Fruit fly (Drosophila melanogaster) whole organism, embryonic: Measurements from ENCODE around the gene Wnt6.

Source experiments
- Abd-B ChIP-seq: fragments of 200-800 bp; sonication (Bioruptor generic); optimal IDR thresholded peaks from 2 replicates; lab custom pipeline; 2018; ENCODE audit warnings: missing biosample characterization, mild to moderate bottlenecking, missing genetic modification characterization, moderate library complexity
- BtbVII ChIP-seq: fragments of 200-800 bp; sonication (Bioruptor generic); optimal IDR thresholded peaks from 3 replicates; lab custom pipeline; 2017; ENCODE audit warnings: missing biosample characterization, mild to moderate bottlenecking, missing genetic modification characterization
- CG11247 ChIP-seq: fragments of 200-800 bp; sonication (Bioruptor generic); IDR thresholded peaks from 2 replicates; pipeline ENCODE4 v1.3.6; 2022; ENCODE audit warnings: missing biosample characterization, missing genetic modification characterization
- CG11695 ChIP-seq: fragments of 200-800 bp; sonication (Bioruptor generic); IDR thresholded peaks from 3 replicates; pipeline ENCODE4 v1.3.6; 2022; ENCODE audit warnings: missing biosample characterization, missing genetic modification characterization
- CG11696 ChIP-seq: fragments of 200-800 bp; sonication (Bioruptor generic); IDR thresholded peaks from 2 replicates; pipeline ENCODE4 v1.3.6; 2022; ENCODE audit warnings: missing biosample characterization, missing genetic modification characterization
- CG13624 ChIP-seq: fragments of 200-800 bp; sonication (Bioruptor generic); optimal IDR thresholded peaks from 2 replicates; lab custom pipeline; 2016; ENCODE audit warnings: missing biosample characterization, missing genetic modification characterization
- CG15479 ChIP-seq: fragments of 200-800 bp; sonication (Bioruptor generic); optimal IDR thresholded peaks from 3 replicates; lab custom pipeline; 2019; ENCODE audit warnings: missing biosample characterization, mild to moderate bottlenecking, missing genetic modification characterization, moderate library complexity
- CG16779 ChIP-seq: fragments of 200-800 bp; sonication (Bioruptor generic); IDR thresholded peaks from 2 replicates; pipeline ENCODE4 v1.3.6; 2022; ENCODE audit warnings: missing biosample characterization, missing genetic modification characterization
- CG16863 ChIP-seq: fragments of 200-800 bp; sonication (Bioruptor generic); optimal IDR thresholded peaks from 3 replicates; lab custom pipeline; 2016; ENCODE audit warnings: missing biosample characterization, missing genetic modification characterization
- CG17385 ChIP-seq: fragments of 200-800 bp; sonication (Bioruptor generic); optimal IDR thresholded peaks from 3 replicates; lab custom pipeline; 2018; ENCODE audit warnings: missing biosample characterization, mild to moderate bottlenecking, missing genetic modification characterization
- CG2120 ChIP-seq: fragments of 200-800 bp; sonication (Bioruptor generic); optimal IDR thresholded peaks from 3 replicates; lab custom pipeline; 2016; ENCODE audit warnings: missing biosample characterization, missing genetic modification characterization
- CG31224 ChIP-seq: fragments of 200-800 bp; sonication (Bioruptor generic); IDR thresholded peaks from 2 replicates; pipeline ENCODE4 v1.3.6; 2022; ENCODE audit warnings: missing biosample characterization, missing genetic modification characterization
- CG6683 ChIP-seq: fragments of 200-800 bp; sonication (Bioruptor generic); optimal IDR thresholded peaks from 2 replicates; lab custom pipeline; 2017; ENCODE audit warnings: missing biosample characterization, mild to moderate bottlenecking, missing genetic modification characterization, missing genetic modification reagents
- CG7357 ChIP-seq: fragments of 200-800 bp; sonication (Bioruptor generic); IDR thresholded peaks from 3 replicates; pipeline ENCODE4 v1.3.6; 2022; ENCODE audit warnings: missing biosample characterization, missing genetic modification characterization
- CG8388 ChIP-seq: fragments of 200-800 bp; sonication (Bioruptor generic); optimal IDR thresholded peaks from 2 replicates; lab custom pipeline; 2019; ENCODE audit warnings: missing biosample characterization, mild to moderate bottlenecking, missing genetic modification characterization, moderate library complexity
- CG8478 ChIP-seq: fragments of >200 bp; optimal IDR thresholded peaks from 2 replicates; lab custom pipeline; 2018
- CG9437 ChIP-seq: fragments of 200-800 bp; sonication (Bioruptor generic); optimal IDR thresholded peaks from 2 replicates; lab custom pipeline; 2018; ENCODE audit warnings: missing biosample characterization, mild to moderate bottlenecking, missing genetic modification characterization
- Dfd ChIP-seq, 2 experiments: fragments of >200 bp; optimal IDR thresholded peaks; 2 replicates each; lab custom pipeline; 2017; ENCODE audit warnings: missing biosample characterization in 2 of 2, missing genetic modification characterization in 2 of 2
- Dip2 ChIP-seq: fragments of 200-800 bp; sonication (Bioruptor generic); IDR thresholded peaks from 2 replicates; pipeline ENCODE4 v1.3.6; 2022; ENCODE audit warnings: missing biosample characterization, missing genetic modification characterization
- E2f1 ChIP-seq: fragments of 200-800 bp; sonication (Bioruptor generic); IDR thresholded peaks from 2 replicates; pipeline ENCODE4 v1.3.6; 2022; ENCODE audit warnings: missing biosample characterization, missing genetic modification characterization
- Ets65A ChIP-seq: fragments of 200-800 bp; sonication (Bioruptor generic); peaks from one replicate; lab custom pipeline; 2016; ENCODE audit warnings: missing biosample characterization, missing genetic modification characterization
- Fer3 ChIP-seq: fragments of 200-800 bp; sonication (Bioruptor generic); optimal IDR thresholded peaks from 2 replicates; lab custom pipeline; 2018; ENCODE audit warnings: missing biosample characterization, mild to moderate bottlenecking, missing genetic modification characterization, moderate library complexity
- HLHmδ ChIP-seq: fragments of 200-800 bp; sonication (Bioruptor generic); optimal IDR thresholded peaks from 2 replicates; lab custom pipeline; 2018; ENCODE audit warnings: missing biosample characterization, mild to moderate bottlenecking, missing genetic modification characterization, moderate library complexity
- Hr51 ChIP-seq, 2 experiments: fragments of 200-800 bp; sonication (Bioruptor generic); optimal IDR thresholded peaks; 2 replicates in 1 of 2; 3 replicates in 1 of 2; lab custom pipeline; 2016 to 2018; ENCODE audit warnings: missing biosample characterization in 2 of 2, missing genetic modification characterization in 2 of 2, mild to moderate bottlenecking in 1 of 2, moderate library complexity in 1 of 2
- MBD-R2 ChIP-seq: fragments of 200-800 bp; sonication (Bioruptor generic); IDR thresholded peaks from 2 replicates; pipeline ENCODE4 v1.3.6; 2022; ENCODE audit warnings: missing biosample characterization, missing genetic modification characterization
- Myb ChIP-seq: fragments of 200-800 bp; sonication (Bioruptor generic); optimal IDR thresholded peaks from 2 replicates; lab custom pipeline; 2016; ENCODE audit warnings: missing biosample characterization, missing genetic modification characterization
- Taf1 ChIP-seq: fragments of 200-800 bp; sonication (Bioruptor generic); IDR thresholded peaks from 2 replicates; pipeline ENCODE4 v1.3.6; 2022; ENCODE audit warnings: missing biosample characterization, missing genetic modification characterization
- Xbp1 ChIP-seq: fragments of 200-800 bp; sonication (Bioruptor generic); optimal IDR thresholded peaks from 3 replicates; lab custom pipeline; 2016; ENCODE audit warnings: missing biosample characterization, mild to moderate bottlenecking, missing genetic modification characterization
- ara ChIP-seq: fragments of 200-800 bp; sonication (Bioruptor generic); IDR thresholded peaks from 2 replicates; pipeline ENCODE4 v1.3.6; 2022; ENCODE audit warnings: missing biosample characterization, missing genetic modification characterization
- dmrt11E ChIP-seq: fragments of 200-800 bp; sonication (Bioruptor generic); optimal IDR thresholded peaks from 3 replicates; lab custom pipeline; 2018; ENCODE audit warnings: missing biosample characterization, mild to moderate bottlenecking, missing genetic modification characterization, moderate library complexity
- ewg ChIP-seq: fragments of 200-800 bp; sonication (Bioruptor generic); optimal IDR thresholded peaks from 3 replicates; lab custom pipeline; 2017; ENCODE audit warnings: mild to moderate bottlenecking, missing biosample characterization, missing genetic modification reagents, missing genetic modification characterization
- exex ChIP-seq: fragments of 200-800 bp; sonication (Bioruptor generic); optimal IDR thresholded peaks from 4 replicates; lab custom pipeline; 2018; ENCODE audit warnings: missing biosample characterization, mild to moderate bottlenecking, missing genetic modification characterization, moderate library complexity
- fru ChIP-seq: fragments of >200 bp; optimal IDR thresholded peaks from 2 replicates; lab custom pipeline; 2017
- gcm2 ChIP-seq: fragments of 200-800 bp; sonication (Bioruptor generic); optimal IDR thresholded peaks from 2 replicates; lab custom pipeline; 2016; ENCODE audit warnings: missing biosample characterization, missing genetic modification characterization
- gsb-n ChIP-seq: fragments of 200-800 bp; sonication (Bioruptor generic); optimal IDR thresholded peaks from 3 replicates; lab custom pipeline; 2018; ENCODE audit warnings: missing biosample characterization, mild to moderate bottlenecking, missing genetic modification characterization
- h ChIP-seq: fragments of >200 bp; optimal IDR thresholded peaks from 2 replicates; lab custom pipeline; 2017
- hkb ChIP-seq, 2 experiments: fragments of 200-800 bp in 1 of 2; fragments of >200 bp in 1 of 2; sonication (Bioruptor generic) in 1 of 2; IDR thresholded peaks in 1 of 2; optimal IDR thresholded peaks in 1 of 2; 2 replicates each; pipeline versions ENCODE4 v1.3.6 to Lab custom; 2017 to 2022; ENCODE audit warnings: missing biosample characterization in 1 of 2, missing genetic modification characterization in 1 of 2
- jing ChIP-seq: fragments of 200-800 bp; sonication (Bioruptor generic); optimal IDR thresholded peaks from 2 replicates; lab custom pipeline; 2018; ENCODE audit warnings: missing biosample characterization, mild to moderate bottlenecking, missing genetic modification characterization
- lab ChIP-seq: fragments of 200-800 bp; sonication (Bioruptor generic); optimal IDR thresholded peaks from 3 replicates; lab custom pipeline; 2017; ENCODE audit warnings: missing biosample characterization, missing genetic modification characterization, mild to moderate bottlenecking, moderate library complexity, missing genetic modification reagents
- odd ChIP-seq: fragments of 200-800 bp; sonication (Bioruptor generic); optimal IDR thresholded peaks from 2 replicates; lab custom pipeline; 2017; ENCODE audit warnings: missing biosample characterization, mild to moderate bottlenecking, missing genetic modification characterization
- scrt ChIP-seq: fragments of 200-800 bp; sonication (Bioruptor generic); optimal IDR thresholded peaks from 2 replicates; lab custom pipeline; 2018; ENCODE audit warnings: missing biosample characterization, mild to moderate bottlenecking, missing genetic modification characterization, moderate library complexity
- sens-2 ChIP-seq: fragments of 200-800 bp; sonication (Bioruptor generic); IDR thresholded peaks from 2 replicates; pipeline ENCODE4 v1.3.6; 2022; ENCODE audit warnings: missing biosample characterization, missing genetic modification characterization
- sisA ChIP-seq: fragments of 200-800 bp; sonication (Bioruptor generic); IDR thresholded peaks from 2 replicates; pipeline ENCODE4 v1.3.6; 2022; ENCODE audit warnings: missing biosample characterization, missing genetic modification characterization
- slbo ChIP-seq: fragments of 200-800 bp; sonication (Bioruptor generic); IDR thresholded peaks from 2 replicates; pipeline ENCODE4 v1.3.6; 2022; ENCODE audit warnings: missing biosample characterization, missing genetic modification characterization
- stwl ChIP-seq: fragments of 200-800 bp; sonication (Bioruptor generic); optimal IDR thresholded peaks from 3 replicates; lab custom pipeline; 2018; ENCODE audit warnings: missing biosample characterization, mild to moderate bottlenecking, missing genetic modification characterization, moderate library complexity
- tap ChIP-seq: fragments of 200-800 bp; optimal IDR thresholded peaks from 3 replicates; lab custom pipeline; 2019; ENCODE audit warnings: missing biosample characterization, mild to moderate bottlenecking, missing genetic modification characterization, moderate library complexity
- tgo ChIP-seq: fragments of 200-800 bp; sonication (Bioruptor generic); IDR thresholded peaks from 3 replicates; pipeline ENCODE4 v1.3.6; 2022; ENCODE audit warnings: missing biosample characterization, missing genetic modification characterization
- trem ChIP-seq: fragments of 200-800 bp; optimal IDR thresholded peaks from 3 replicates; lab custom pipeline; 2019; ENCODE audit warnings: missing biosample characterization, mild to moderate bottlenecking, missing genetic modification characterization, moderate library complexity
- trh ChIP-seq: fragments of 200-800 bp; sonication (Bioruptor generic); optimal IDR thresholded peaks from 2 replicates; lab custom pipeline; 2016; ENCODE audit warnings: missing biosample characterization, missing genetic modification characterization
- twi ChIP-seq: fragments of 200-800 bp; optimal IDR thresholded peaks from 2 replicates; lab custom pipeline; 2019; ENCODE audit warnings: missing biosample characterization, mild to moderate bottlenecking, missing genetic modification characterization, moderate library complexity
- z ChIP-seq: fragments of 200-800 bp; sonication (Bioruptor generic); IDR thresholded peaks from 3 replicates; pipeline ENCODE4 v1.3.6; 2022; ENCODE audit warnings: missing biosample characterization, missing genetic modification characterization
- zfh1 ChIP-seq: fragments of 200-800 bp; sonication (Bioruptor generic); IDR thresholded peaks from 3 replicates; pipeline ENCODE4 v1.3.6; 2022; ENCODE audit warnings: missing biosample characterization, missing genetic modification characterization

Gene Wnt6

dm6 chr2L:7295924-7296323, 37.6 kb upstream of the Wnt6 start (continued):
- TF ChIP-seq CG11696 (GFP tag; lab: Robert Waterston, UW): peak; percentile 42; the same call in 1 of the 2 replicates
- peak; percentile 75 for TF ChIP-seq Abd-B (GFP tag; lab: Kevin White, UChicago)
- TF ChIP-seq jing: peak; percentile 77
- peak; percentile 76 for TF ChIP-seq sisA
- no peak for TF ChIP-seq CG2120
- peak; percentile 43 for TF ChIP-seq CG9437 (GFP tag; lab: Kevin White, UChicago)
- TF ChIP-seq scrt (GFP tag; lab: Kevin White, UChicago): no peak
- 0 out of 2 replicates have a peak, but pooled peaks have one; percentile 8 for TF ChIP-seq sens-2 (GFP tag; lab: Robert Waterston, UW)
- no peak for TF ChIP-seq CG16779 (GFP tag; lab: Robert Waterston, UW)
- peak; percentile 77 for TF ChIP-seq trem (tag; lab: Kevin White, UChicago)
- TF ChIP-seq HLHmδ: no peak
- TF ChIP-seq CG15479 (GFP tag; lab: Kevin White, UChicago): peak; percentile 64
- no peak for TF ChIP-seq Dip2 (GFP tag; lab: Robert Waterston, UW)
- TF ChIP-seq stwl (tag; lab: Kevin White, UChicago): peak; percentile 12
- TF ChIP-seq hkb (optimal IDR thresholded peaks at IDR 0.05; lab: Kevin White, UChicago): no peak
- TF ChIP-seq hkb (GFP tag; IDR thresholded peaks at IDR 0.05; lab: Robert Waterston, UW): peak; percentile 81
- no peak for TF ChIP-seq slbo (GFP tag; lab: Robert Waterston, UW)
- peak; percentile 19 for TF ChIP-seq gcm2 (GFP tag; lab: Kevin White, UChicago)
- no peak for TF ChIP-seq CG6683 (GFP tag; lab: Kevin White, UChicago)
- TF ChIP-seq MBD-R2 (GFP tag; lab: Robert Waterston, UW): no peak
- TF ChIP-seq CG7357 (GFP tag; lab: Robert Waterston, UW): 0 out of 3 replicates have a peak, but pooled peaks have one; percentile 44
- TF ChIP-seq Hr51 (GFP tag; optimal IDR thresholded peaks at IDR 0.05; lab: Kevin White, UChicago): peak in 1 of 2 experiments; percentile 83
- peak; percentile 82 for TF ChIP-seq zfh1 (GFP tag; lab: Robert Waterston, UW)
- TF ChIP-seq CG11247 (GFP tag; lab: Robert Waterston, UW): no peak
- no peak for TF ChIP-seq h (lab: Kevin White, UChicago)
- TF ChIP-seq ewg (GFP tag; lab: Kevin White, UChicago): peak; percentile 65
- TF ChIP-seq CG13624: no peak
- no peak for TF ChIP-seq Taf1 (GFP tag; lab: Robert Waterston, UW)
- TF ChIP-seq CG17385 (GFP tag; lab: Kevin White, UChicago): peak; percentile 66
- TF ChIP-seq lab (GFP tag; lab: Kevin White, UChicago): peak; percentile 55
- TF ChIP-seq exex (tag; lab: Kevin White, UChicago): no peak
- TF ChIP-seq CG16863: peak; percentile 57
- TF ChIP-seq Fer3: no peak
- peak; percentile 25 for TF ChIP-seq trh (GFP tag; lab: Kevin White, UChicago)
- peak; percentile 33 for TF ChIP-seq BtbVII
- TF ChIP-seq CG8388 (GFP tag; lab: Kevin White, UChicago): peak; percentile 85
- TF ChIP-seq tap (tag; lab: Kevin White, UChicago): peak; percentile 71
- TF ChIP-seq z (GFP tag; lab: Robert Waterston, UW): 0 out of 3 replicates have a peak, but pooled peaks have one; percentile 34
- TF ChIP-seq tgo (GFP tag; lab: Robert Waterston, UW): peak; percentile 59; the same call in 2 of the 3 replicates
- TF ChIP-seq Dfd (GFP tag; optimal IDR thresholded peaks at IDR 0.05; lab: Kevin White, UChicago): no peak
- peak; percentile 69 for TF ChIP-seq Xbp1 (GFP tag; lab: Kevin White, UChicago)
- TF ChIP-seq CG31224 (GFP tag; lab: Robert Waterston, UW): no peak
- TF ChIP-seq CG11695 (GFP tag; lab: Robert Waterston, UW): peak; percentile 65
- TF ChIP-seq Ets65A (GFP tag; lab: Kevin White, UChicago): no peak
- TF ChIP-seq E2f1 (GFP tag; lab: Robert Waterston, UW): peak; percentile 46; the same call in 1 of the 2 replicates
- no peak for TF ChIP-seq fru
- TF ChIP-seq CG8478 (lab: Kevin White, UChicago): no peak
- peak; percentile 92 for TF ChIP-seq dmrt11E
- TF ChIP-seq twi: peak; percentile 23
- peak; percentile 92 for TF ChIP-seq gsb-n
- TF ChIP-seq odd (GFP tag; lab: Kevin White, UChicago): peak; percentile 64
- peak; percentile 75 for TF ChIP-seq ara (GFP tag; lab: Robert Waterston, UW)
- TF ChIP-seq Myb (GFP tag; lab: Kevin White, UChicago): no peak
